Fruit fly (Drosophila melanogaster): ENCODE measurements around the gene CG33946.

CG33946 gene

DNA sequence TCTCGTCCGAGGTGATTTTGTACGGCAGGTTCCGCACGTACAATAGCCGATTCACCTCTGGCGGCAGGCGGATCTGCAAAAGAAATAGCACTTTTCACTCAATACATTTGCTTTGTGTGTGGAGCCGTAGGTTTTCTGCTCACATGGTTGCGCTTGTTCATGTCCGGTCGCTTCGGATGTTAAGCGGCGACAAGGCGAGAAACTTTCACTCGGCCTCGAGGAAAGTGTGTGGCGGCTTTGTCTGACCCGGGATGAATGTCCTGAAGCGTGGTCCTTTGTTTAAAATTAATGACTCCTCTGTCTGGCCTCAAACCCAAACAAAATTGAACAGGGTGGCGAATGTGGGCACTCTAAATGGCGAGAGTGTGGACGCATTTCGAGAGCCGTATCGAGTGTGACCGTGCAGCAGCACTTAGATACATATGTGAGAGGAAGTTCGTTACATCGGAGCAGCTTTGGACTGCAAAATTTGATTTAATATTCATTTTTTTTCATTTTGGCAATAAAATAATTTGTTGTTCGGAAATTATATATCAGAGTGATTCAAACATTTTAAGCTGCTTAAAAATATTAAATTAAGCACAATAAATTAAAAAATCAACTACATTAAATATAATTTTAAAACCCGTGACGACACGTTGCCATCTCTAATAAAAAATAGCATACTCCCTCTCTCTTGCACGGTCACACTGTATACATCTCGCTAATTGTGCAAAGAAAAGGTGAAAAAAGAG, 27.4 kb upstream of the CG33946 start, which contains the start of the genes Sf3b6 and Tnpo (continued):
- TF ChIP-seq CG16779 (tag; optimal IDR thresholded peaks at IDR 0.05) = no peak
- TF ChIP-seq CG8119 (GFP tag; IDR thresholded peaks at IDR 0.05) = no peak; the same call in 1 of the 3 replicates
- TF ChIP-seq acj6 (GFP tag; optimal IDR thresholded peaks at IDR 0.05) = peak; percentile 83
- TF ChIP-seq CG31627 (GFP tag; optimal IDR thresholded peaks at IDR 0.05) = peak; percentile 90
- TF ChIP-seq CG34406 (GFP tag; optimal IDR thresholded peaks at IDR 0.05) = no peak

DNA sequence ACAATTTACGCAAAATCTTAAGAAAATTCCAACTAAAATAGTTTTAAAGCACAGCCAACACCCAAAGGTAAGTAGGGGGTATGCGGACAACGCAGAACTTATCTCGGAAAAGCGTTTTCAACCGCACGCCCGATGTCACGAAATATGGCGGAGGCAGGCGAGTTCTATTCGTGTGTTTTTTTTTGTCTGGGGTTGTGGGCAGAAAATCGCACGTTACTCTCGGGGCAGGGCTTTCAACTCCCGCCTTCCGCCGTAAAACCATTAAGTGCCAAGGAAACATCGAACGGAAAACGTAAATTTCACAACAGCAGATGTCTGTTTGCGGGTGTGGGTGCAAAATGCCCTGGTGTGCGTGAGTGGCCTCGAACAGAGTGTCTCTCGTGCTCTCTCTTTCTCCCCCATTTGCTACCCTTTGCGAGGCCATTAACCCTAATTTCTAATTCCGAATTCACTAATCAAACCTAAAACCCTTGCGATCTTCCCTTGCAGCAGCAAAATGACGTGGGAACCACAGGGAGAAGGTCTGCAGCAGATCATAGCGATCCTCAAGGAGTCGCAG, 26.7 kb upstream of the CG33946 start:
- TF ChIP-seq CG3919 (GFP tag; optimal IDR thresholded peaks at IDR 0.05) = no peak
- no peak for TF ChIP-seq CG8632 (GFP tag; optimal IDR thresholded peaks at IDR 0.05)
- no peak for TF ChIP-seq spab (GFP tag; optimal IDR thresholded peaks at IDR 0.05)
- TF ChIP-seq fd85E (GFP tag; optimal IDR thresholded peaks at IDR 0.05) = no peak

DNA sequence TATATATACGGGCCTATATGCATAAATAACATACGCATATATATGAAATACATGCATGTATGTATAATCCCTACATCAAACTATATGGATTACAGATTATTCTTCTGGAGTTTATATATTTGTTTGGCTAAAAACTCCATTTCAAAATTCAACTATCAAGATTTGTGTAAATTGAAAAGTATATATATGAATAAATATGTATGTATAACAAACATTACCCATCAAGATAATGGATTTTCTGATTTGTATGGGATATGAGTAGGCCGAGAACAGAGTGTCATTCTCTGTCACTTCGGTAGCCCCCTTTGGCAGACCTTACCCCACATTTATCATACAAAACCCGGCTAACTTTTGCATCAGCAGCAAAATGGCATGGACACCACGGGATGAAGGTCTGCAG, 20.2 kb upstream of the CG33946 start, which contains the start of gene CG8219:
Gene CG8219, plus strand, starts transcription at position 301 of the 400 bp plus-strand sequence.
- no peak for TF ChIP-seq CG3032 (tag; optimal IDR thresholded peaks at IDR 0.05)

DNA sequence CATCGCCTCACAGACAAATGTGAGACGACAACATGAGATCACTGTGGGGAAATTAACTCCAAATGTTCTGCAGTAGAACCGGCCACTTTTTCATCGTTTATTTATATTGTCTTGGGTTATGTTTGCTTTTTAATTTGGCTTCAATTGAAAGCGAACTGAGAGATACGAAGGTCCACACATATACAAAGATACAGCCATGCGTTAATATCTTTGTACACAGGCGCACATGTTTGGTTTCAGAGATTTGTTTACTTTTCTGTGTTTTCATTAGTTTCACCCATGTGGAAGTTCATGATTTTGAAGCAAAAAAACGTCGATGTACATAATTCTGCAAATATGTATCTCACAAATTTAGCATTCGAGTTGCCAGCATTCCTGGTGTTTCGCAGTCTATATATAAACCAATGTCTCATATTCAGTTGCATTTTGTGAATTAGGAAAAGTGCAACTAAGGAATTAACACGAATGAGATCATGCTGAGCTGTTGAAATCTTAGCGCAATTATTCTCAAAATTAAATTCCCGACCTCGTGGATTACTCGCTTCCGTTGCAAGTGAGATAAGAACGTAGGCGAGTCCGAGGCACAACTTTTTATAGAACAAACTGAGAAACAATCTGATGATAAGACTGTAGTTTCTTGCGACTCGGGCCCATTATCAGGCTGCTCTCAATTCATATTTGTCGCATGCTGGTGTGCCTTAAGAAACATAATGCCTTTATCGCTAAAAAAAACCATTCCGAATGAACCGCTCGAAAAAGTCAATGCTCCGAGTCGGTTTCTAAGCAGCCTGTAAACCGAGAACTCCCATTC, 4.2 kb upstream of the CG33946 start:
- TF ChIP-seq CG6854 (GFP tag; optimal IDR thresholded peaks at IDR 0.05) (no peak), net (GFP tag; optimal IDR thresholded peaks at IDR 0.05) (no peak), CG31627 (GFP tag; optimal IDR thresholded peaks at IDR 0.05) (no peak), CG6808 (GFP tag; optimal IDR thresholded peaks at IDR 0.05) (no peak), Blimp-1 (GFP tag; optimal IDR thresholded peaks at IDR 0.05) (no peak), CG8632 (GFP tag; optimal IDR thresholded peaks at IDR 0.05) (no peak), CG11294 (GFP tag; IDR thresholded peaks at IDR 0.05) (no peak), fkh (GFP tag; optimal IDR thresholded peaks at IDR 0.05) (peak; percentile 97), lz (GFP tag; optimal IDR thresholded peaks at IDR 0.05) (no peak)

DNA sequence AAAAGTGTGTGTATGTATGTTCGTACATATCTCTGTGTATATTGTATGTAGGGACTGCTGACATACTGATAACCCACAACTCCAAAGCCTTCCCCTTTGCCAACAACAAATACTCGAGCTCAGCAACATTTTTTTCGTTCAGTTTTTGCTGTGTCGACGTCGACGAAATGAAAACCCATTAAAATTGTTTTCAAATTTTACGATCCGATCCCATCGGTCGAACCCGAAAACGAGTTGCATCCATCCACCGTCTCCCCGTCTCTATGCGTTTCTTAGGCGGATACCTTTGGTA, 3.6 kb upstream of the CG33946 start:
- TF ChIP-seq CG1621 (tag; optimal IDR thresholded peaks at IDR 0.05) = no peak
- peak; percentile 70 for TF ChIP-seq svp (GFP tag)
- no peak for TF ChIP-seq CG6163 (GFP tag; IDR thresholded peaks at IDR 0.05)
- no peak for TF ChIP-seq dsx (GFP tag; optimal IDR thresholded peaks at IDR 0.05; ENCODE audit: poor library complexity, severe bottlenecking)
- no peak for TF ChIP-seq CG10669 (GFP tag; optimal IDR thresholded peaks at IDR 0.05)

DNA sequence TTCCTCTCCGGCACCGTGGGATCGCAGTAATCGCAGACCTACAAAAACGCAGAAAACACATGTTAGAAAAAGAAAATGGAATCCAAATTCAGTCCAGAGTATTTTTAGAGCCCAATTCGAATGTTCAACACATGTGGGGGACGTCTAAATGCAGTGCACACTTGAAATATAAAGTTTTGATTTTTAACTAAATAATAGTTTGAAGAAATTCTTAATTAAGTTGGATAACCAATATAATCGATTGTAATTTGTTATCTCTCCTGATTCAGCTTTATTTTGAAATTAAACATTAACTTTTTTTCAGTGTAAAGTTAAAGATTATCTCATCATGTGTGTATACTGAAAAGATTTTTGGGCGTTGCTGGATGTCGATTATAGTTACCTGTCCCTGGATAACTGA, 3.2 kb upstream of the CG33946 start:
- TF ChIP-seq salr (GFP tag; optimal IDR thresholded peaks at IDR 0.05) (no peak), CG10669 (GFP tag; optimal IDR thresholded peaks at IDR 0.05) (no peak), CG10631 (GFP tag; optimal IDR thresholded peaks at IDR 0.05) (peak; percentile 55), eg (GFP tag; IDR thresholded peaks at IDR 0.05) (peak; percentile 52; the same call in 2 of the 3 replicates), CG6163 (GFP tag; IDR thresholded peaks at IDR 0.05) (0 out of 3 replicates have a peak, but pooled peaks have one; percentile 35), Ets21C (GFP tag; optimal IDR thresholded peaks at IDR 0.05) (no peak), Ets96B (tag; optimal IDR thresholded peaks at IDR 0.05) (no peak), esn (GFP tag; optimal IDR thresholded peaks at IDR 0.05) (peak; percentile 69), CG31627 (GFP tag; optimal IDR thresholded peaks at IDR 0.05) (peak; percentile 35), CG6792 (GFP tag; optimal IDR thresholded peaks at IDR 0.05) (peak; percentile 37), vri (GFP tag; optimal IDR thresholded peaks at IDR 0.05) (peak; percentile 29), CG32006 (GFP tag; optimal IDR thresholded peaks at IDR 0.05) (peak; percentile 50), Lpt (GFP tag; optimal IDR thresholded peaks at IDR 0.05) (no peak), OdsH (GFP tag; optimal IDR thresholded peaks at IDR 0.05) (no peak), svp (GFP tag) (peak; percentile 65), Sox102F (GFP tag; optimal IDR thresholded peaks at IDR 0.05) (peak; percentile 53), achi (GFP tag; optimal IDR thresholded peaks at IDR 0.05) (peak; percentile 21), Gug (GFP tag; IDR thresholded peaks at IDR 0.05) (peak; percentile 26; the same call in 1 of the 2 replicates), Hr4 (GFP tag; optimal IDR thresholded peaks at IDR 0.05) (no peak), Met (GFP tag; optimal IDR thresholded peaks at IDR 0.05) (peak; percentile 67), CG8119 (GFP tag; IDR thresholded peaks at IDR 0.05) (peak; percentile 47; the same call in 2 of the 3 replicates), fd85E (GFP tag; optimal IDR thresholded peaks at IDR 0.05) (no peak), Hr39 (GFP tag; optimal IDR thresholded peaks at IDR 0.05) (peak; percentile 52)

Measured in whole organism, prepupa.